Worm (Caenorhabditis elegans): Measurements from ENCODE around the gene mog-5.

mog-5 gene

ce11 chrII:5433069-5433468 is 33.7 kb downstream of the mog-5 start, which contains the start of gene srx-114:
TSS of gene srx-114 (minus strand) at chrII:5433169.
- no peak for TF ChIP-seq ztf-29 (GFP tag; IDR thresholded peaks at IDR 0.05)
- TF ChIP-seq ref-1 (GFP tag; conservative IDR thresholded peaks at IDR 0.05) = no peak
- TF ChIP-seq cog-1 (tag; optimal IDR thresholded peaks at IDR 0.05) = no peak
- TF ChIP-seq klf-2 (GFP tag; conservative IDR thresholded peaks at IDR 0.05) = no peak
- TF ChIP-seq T22C8.4 (GFP tag; IDR thresholded peaks at IDR 0.05) = no peak
- no peak for TF ChIP-seq ztf-23 (GFP tag; IDR thresholded peaks at IDR 0.05)
- no peak for TF ChIP-seq tab-1 (GFP tag; IDR thresholded peaks at IDR 0.05)
- TF ChIP-seq flt-1 (GFP tag; IDR thresholded peaks at IDR 0.05) = no peak
- no peak for TF ChIP-seq med-1 (GFP tag; optimal IDR thresholded peaks at IDR 0.05; ENCODE audit: insufficient read depth)

ce11 chrII:5436833-5437232 is 37.5 kb downstream of the mog-5 start, which contains the start of gene dct-5:
TSS of gene dct-5 (minus strand) at chrII:5436933.
- TF ChIP-seq ztf-29 (GFP tag; IDR thresholded peaks at IDR 0.05) (no peak), klf-2 (GFP tag; conservative IDR thresholded peaks at IDR 0.05) (no peak), tab-1 (GFP tag; IDR thresholded peaks at IDR 0.05) (no peak), cog-1 (tag; optimal IDR thresholded peaks at IDR 0.05) (no peak), ztf-23 (GFP tag; IDR thresholded peaks at IDR 0.05) (no peak), flt-1 (GFP tag; IDR thresholded peaks at IDR 0.05) (no peak), T22C8.4 (GFP tag; IDR thresholded peaks at IDR 0.05) (no peak), med-1 (GFP tag; optimal IDR thresholded peaks at IDR 0.05; ENCODE audit: insufficient read depth) (no peak), ref-1 (GFP tag; conservative IDR thresholded peaks at IDR 0.05) (no peak)

ce11 chrII:5437586-5437985 is 38.2 kb downstream of the mog-5 start, which contains the start of gene F07F6.1:
TSS of gene F07F6.1 (plus strand) at chrII:5437886.
- TF ChIP-seq ztf-29 (GFP tag; IDR thresholded peaks at IDR 0.05) (no peak), ref-1 (GFP tag; conservative IDR thresholded peaks at IDR 0.05) (no peak), cog-1 (tag; optimal IDR thresholded peaks at IDR 0.05) (no peak), tab-1 (GFP tag; IDR thresholded peaks at IDR 0.05) (no peak), med-1 (GFP tag; optimal IDR thresholded peaks at IDR 0.05; ENCODE audit: insufficient read depth) (no peak), klf-2 (GFP tag; conservative IDR thresholded peaks at IDR 0.05) (no peak), T22C8.4 (GFP tag; IDR thresholded peaks at IDR 0.05) (no peak)

ce11 chrII:5446506-5446905 is 47.2 kb downstream of the mog-5 start, which contains the start of gene nmr-1:
TSS of gene nmr-1 (minus strand) at chrII:5446606.
- TF ChIP-seq flt-1 (GFP tag; IDR thresholded peaks at IDR 0.05) (no peak), ztf-23 (GFP tag; IDR thresholded peaks at IDR 0.05) (no peak), med-1 (GFP tag; optimal IDR thresholded peaks at IDR 0.05; ENCODE audit: insufficient read depth) (no peak), tab-1 (GFP tag; IDR thresholded peaks at IDR 0.05) (no peak), ref-1 (GFP tag; conservative IDR thresholded peaks at IDR 0.05) (no peak), cog-1 (tag; optimal IDR thresholded peaks at IDR 0.05) (no peak), ztf-29 (GFP tag; IDR thresholded peaks at IDR 0.05) (no peak), T22C8.4 (GFP tag; IDR thresholded peaks at IDR 0.05) (no peak), klf-2 (GFP tag; conservative IDR thresholded peaks at IDR 0.05) (no peak)

ce11 chrII:5447381-5447780 is 48.0 kb downstream of the mog-5 start, which contains the start of gene cex-1:
TSS of gene cex-1 (plus strand) at chrII:5447681.
- TF ChIP-seq ztf-23 (GFP tag; IDR thresholded peaks at IDR 0.05) (no peak), ref-1 (GFP tag; conservative IDR thresholded peaks at IDR 0.05) (no peak), ztf-29 (GFP tag; IDR thresholded peaks at IDR 0.05) (no peak), flt-1 (GFP tag; IDR thresholded peaks at IDR 0.05) (no peak), T22C8.4 (GFP tag; IDR thresholded peaks at IDR 0.05) (no peak)

ce11 chrII:5449219-5449618 is 49.9 kb downstream of the mog-5 start:
- TF ChIP-seq med-1 (GFP tag; optimal IDR thresholded peaks at IDR 0.05; ENCODE audit: insufficient read depth) (no peak), T22C8.4 (GFP tag; IDR thresholded peaks at IDR 0.05) (no peak), cog-1 (tag; optimal IDR thresholded peaks at IDR 0.05) (no peak), ref-1 (GFP tag; conservative IDR thresholded peaks at IDR 0.05) (no peak), tab-1 (GFP tag; IDR thresholded peaks at IDR 0.05) (no peak), ztf-23 (GFP tag; IDR thresholded peaks at IDR 0.05) (no peak), klf-2 (GFP tag; conservative IDR thresholded peaks at IDR 0.05) (no peak), flt-1 (GFP tag; IDR thresholded peaks at IDR 0.05) (no peak), ztf-29 (GFP tag; IDR thresholded peaks at IDR 0.05) (no peak)

ce11 chrII:5449620-5450019 is 50.3 kb downstream of the mog-5 start:
- TF ChIP-seq cog-1 (tag; optimal IDR thresholded peaks at IDR 0.05) = no peak
- no peak for TF ChIP-seq klf-2 (GFP tag; conservative IDR thresholded peaks at IDR 0.05)
- TF ChIP-seq med-1 (GFP tag; optimal IDR thresholded peaks at IDR 0.05; ENCODE audit: insufficient read depth) = no peak
- TF ChIP-seq ref-1 (GFP tag; conservative IDR thresholded peaks at IDR 0.05) = no peak
- TF ChIP-seq ztf-23 (GFP tag; IDR thresholded peaks at IDR 0.05) = no peak
- no peak for TF ChIP-seq ztf-29 (GFP tag; IDR thresholded peaks at IDR 0.05)
- TF ChIP-seq T22C8.4 (GFP tag; IDR thresholded peaks at IDR 0.05) = no peak
- no peak for TF ChIP-seq tab-1 (GFP tag; IDR thresholded peaks at IDR 0.05)
- no peak for TF ChIP-seq flt-1 (GFP tag; IDR thresholded peaks at IDR 0.05)

- TF ChIP-seq ref-1 (GFP tag; conservative IDR thresholded peaks at IDR 0.05) = no peak
- TF ChIP-seq ztf-23 (GFP tag; IDR thresholded peaks at IDR 0.05) = no peak
- TF ChIP-seq tab-1 (GFP tag; IDR thresholded peaks at IDR 0.05) = no peak
- no peak for TF ChIP-seq flt-1 (GFP tag; IDR thresholded peaks at IDR 0.05)
- no peak for TF ChIP-seq cog-1 (tag; optimal IDR thresholded peaks at IDR 0.05)
- TF ChIP-seq klf-2 (GFP tag; conservative IDR thresholded peaks at IDR 0.05) = no peak
- no peak for TF ChIP-seq med-1 (GFP tag; optimal IDR thresholded peaks at IDR 0.05; ENCODE audit: insufficient read depth)
- no peak for TF ChIP-seq T22C8.4 (GFP tag; IDR thresholded peaks at IDR 0.05)
- TF ChIP-seq ztf-29 (GFP tag; IDR thresholded peaks at IDR 0.05) = no peak
Measured at ce11 chrII:5451278-5451677, 51.9 kb downstream of the mog-5 start.

ce11 chrII:5453547-5453946 is 54.2 kb downstream of the mog-5 start, which contains the start of gene dhs-5:
TSS of gene dhs-5 (plus strand) at chrII:5453847.
- TF ChIP-seq ztf-29 (GFP tag; IDR thresholded peaks at IDR 0.05) (no peak), tab-1 (GFP tag; IDR thresholded peaks at IDR 0.05) (no peak), med-1 (GFP tag; optimal IDR thresholded peaks at IDR 0.05; ENCODE audit: insufficient read depth) (no peak), ref-1 (GFP tag; conservative IDR thresholded peaks at IDR 0.05) (no peak), cog-1 (tag; optimal IDR thresholded peaks at IDR 0.05) (no peak), ztf-23 (GFP tag; IDR thresholded peaks at IDR 0.05) (no peak), T22C8.4 (GFP tag; IDR thresholded peaks at IDR 0.05) (no peak), flt-1 (GFP tag; IDR thresholded peaks at IDR 0.05) (no peak), klf-2 (GFP tag; conservative IDR thresholded peaks at IDR 0.05) (no peak)
